Fruit fly (Drosophila melanogaster) whole organism, embryonic: Measurements from ENCODE around the gene nonC.

Experiments used
- Adf1 ChIP-seq: fragments of 200-800 bp; sonication (Bioruptor generic); IDR thresholded peaks from 2 replicates; pipeline ENCODE4 v1.3.6; 2022; ENCODE audit warnings: missing biosample characterization, missing genetic modification characterization
- CG1529 ChIP-seq: fragments of 200-800 bp; sonication (Bioruptor generic); optimal IDR thresholded peaks from 3 replicates; lab custom pipeline; 2018; ENCODE audit warnings: missing biosample characterization, missing genetic modification characterization
- CG17361 ChIP-seq: fragments of 200-800 bp; sonication (Bioruptor generic); IDR thresholded peaks from 3 replicates; pipeline ENCODE4 v1.3.6; 2022; ENCODE audit warnings: missing biosample characterization, missing genetic modification characterization
- CG7357 ChIP-seq: fragments of 200-800 bp; sonication (Bioruptor generic); IDR thresholded peaks from 3 replicates; pipeline ENCODE4 v1.3.6; 2022; ENCODE audit warnings: missing biosample characterization, missing genetic modification characterization
- ap ChIP-seq: fragments of 200-800 bp; sonication (Bioruptor generic); IDR thresholded peaks from 2 replicates; pipeline ENCODE4 v1.3.6; 2022; ENCODE audit warnings: missing biosample characterization, missing genetic modification characterization
- ato ChIP-seq: fragments of 200-800 bp; sonication (Bioruptor generic); IDR thresholded peaks from 2 replicates; pipeline ENCODE4 v1.3.6; 2022; ENCODE audit warnings: missing biosample characterization, missing genetic modification characterization; ENCODE audit not compliant: partially characterized antibody
- bcd ChIP-seq: fragments of 200-800 bp; sonication (Bioruptor generic); optimal IDR thresholded peaks from 2 replicates; lab custom pipeline; 2017; ENCODE audit warnings: missing biosample characterization, mild to moderate bottlenecking, missing genetic modification characterization
- dati ChIP-seq: fragments of 200-800 bp; sonication (Bioruptor generic); IDR thresholded peaks from 2 replicates; pipeline ENCODE4 v1.3.6; 2022; ENCODE audit warnings: missing biosample characterization, missing genetic modification characterization
- dmrt11E ChIP-seq: fragments of 200-800 bp; sonication (Bioruptor generic); optimal IDR thresholded peaks from 3 replicates; lab custom pipeline; 2018; ENCODE audit warnings: missing biosample characterization, mild to moderate bottlenecking, missing genetic modification characterization, moderate library complexity
- mld ChIP-seq: fragments of 200-800 bp; sonication (Bioruptor generic); IDR thresholded peaks from 3 replicates; pipeline ENCODE4 v1.3.6; 2022; ENCODE audit warnings: missing biosample characterization, missing genetic modification characterization; ENCODE audit not compliant: partially characterized antibody
- repo ChIP-seq: fragments of 200-800 bp; sonication (Bioruptor generic); optimal IDR thresholded peaks from 2 replicates; lab custom pipeline; 2016; ENCODE audit warnings: missing biosample characterization, missing genetic modification characterization
- sob ChIP-seq: fragments of 200-800 bp; sonication (Bioruptor generic); IDR thresholded peaks from 2 replicates; pipeline ENCODE4 v1.3.6; 2022; ENCODE audit warnings: missing biosample characterization, missing genetic modification characterization

dm6 chrX:6866040-6866439, 41.7 kb downstream of the nonC start:
- TF ChIP-seq sob (GFP tag; lab: Robert Waterston, UW): 0 out of 2 replicates have a peak, but pooled peaks have one; percentile 28
- TF ChIP-seq ap: no peak
- no peak for TF ChIP-seq CG17361 (GFP tag; lab: Robert Waterston, UW)
- no peak for TF ChIP-seq mld (GFP tag; lab: Robert Waterston, UW)
- TF ChIP-seq dmrt11E (tag; lab: Kevin White, UChicago): no peak
- no peak for TF ChIP-seq CG1529 (GFP tag; lab: Kevin White, UChicago)
- TF ChIP-seq dati: no peak
- TF ChIP-seq ato (GFP tag; lab: Robert Waterston, UW): no peak
- TF ChIP-seq repo (GFP tag; lab: Kevin White, UChicago): no peak
- TF ChIP-seq Adf1 (GFP tag; lab: Robert Waterston, UW): peak; percentile 73
- TF ChIP-seq CG7357 (GFP tag; lab: Robert Waterston, UW): no peak
- TF ChIP-seq bcd (GFP tag; lab: Kevin White, UChicago): no peak
